Worm (Caenorhabditis elegans) whole organism, L2 larva: ENCODE data around the gene F47B8.13.

ENCODE experiments used
- C34F6.9 ChIP-seq: fragments of 150-350 bp; optimal IDR thresholded peaks from 2 replicates; lab custom pipeline; 2014; ENCODE audit warnings: missing biosample characterization, missing genetic modification characterization
- R02D3.7 ChIP-seq: fragments of 150-350 bp; optimal IDR thresholded peaks from 2 replicates; lab custom pipeline; 2014; ENCODE audit warnings: missing biosample characterization, missing genetic modification characterization
- Y55F3AM.14 ChIP-seq: fragments of 200-800 bp; sonication (Bioruptor generic); optimal IDR thresholded peaks from 2 replicates; lab custom pipeline; 2018; ENCODE audit warnings: mild to moderate bottlenecking, missing genetic modification characterization, missing compliant biosample characterization
- ZK546.5 ChIP-seq: sonication (generic microtip); optimal IDR thresholded peaks from 2 replicates; lab custom pipeline; 2017; ENCODE audit warnings: missing biosample characterization, missing genetic modification characterization
- alr-1 ChIP-seq: fragments of 150-350 bp; optimal IDR thresholded peaks from 2 replicates; lab custom pipeline; 2014; ENCODE audit warnings: missing biosample characterization, missing genetic modification characterization
- ama-1 ChIP-seq: fragments of 150-350 bp; optimal IDR thresholded peaks from 2 replicates; lab custom pipeline; 2018; ENCODE audit warnings: inconsistent platforms
- blmp-1 ChIP-seq: sonication (generic microtip); optimal IDR thresholded peaks from 2 replicates; lab custom pipeline; 2017; ENCODE audit warnings: missing genetic modification characterization, mild to moderate bottlenecking, missing compliant biosample characterization, antibody characterized with exemption, moderate library complexity; ENCODE audit not compliant: insufficient read depth
- ceh-82 ChIP-seq: fragments of 150-350 bp; optimal IDR thresholded peaks from 2 replicates; lab custom pipeline; 2014; ENCODE audit warnings: missing biosample characterization, missing genetic modification characterization
- dmd-4 ChIP-seq: sonication (generic microtip); optimal IDR thresholded peaks from 2 replicates; lab custom pipeline; 2017; ENCODE audit warnings: missing biosample characterization, missing genetic modification characterization
- egl-27 ChIP-seq: sonication (generic microtip); optimal IDR thresholded peaks from 3 replicates; lab custom pipeline; 2017; ENCODE audit warnings: missing biosample characterization, missing genetic modification reagents, missing genetic modification characterization
- elt-1 ChIP-seq: fragments of 150-350 bp; optimal IDR thresholded peaks from 2 replicates; lab custom pipeline; 2014; ENCODE audit warnings: missing biosample characterization, missing genetic modification characterization
- fos-1 ChIP-seq: fragments of 150-350 bp; optimal IDR thresholded peaks from 2 replicates; lab custom pipeline; 2014; ENCODE audit warnings: missing biosample characterization, missing genetic modification characterization
- gmeb-1 ChIP-seq: fragments of 150-350 bp; optimal IDR thresholded peaks from 2 replicates; lab custom pipeline; 2014; ENCODE audit warnings: missing biosample characterization, missing genetic modification characterization
- lin-11 ChIP-seq: fragments of 150-350 bp; sonication (generic microtip); optimal IDR thresholded peaks from 2 replicates; lab custom pipeline; 2014; ENCODE audit warnings: missing biosample characterization, missing genetic modification characterization, inconsistent platforms, mixed read lengths
- lin-13 ChIP-seq: fragments of 150-350 bp; optimal IDR thresholded peaks from 2 replicates; lab custom pipeline; 2014; ENCODE audit warnings: missing biosample characterization, missing genetic modification reagents, missing genetic modification characterization
- lin-39 ChIP-seq: fragments of 150-350 bp; optimal IDR thresholded peaks from 2 replicates; lab custom pipeline; 2014; ENCODE audit warnings: missing biosample characterization, missing genetic modification reagents, missing genetic modification characterization
- lsy-2 ChIP-seq, 2 experiments: fragments of 150-350 bp in 1 of 2; sonication (generic microtip) in 1 of 2; optimal IDR thresholded peaks; 2 replicates each; lab custom pipeline; 2014 to 2017; ENCODE audit warnings: missing biosample characterization in 2 of 2, missing genetic modification characterization in 2 of 2
- mab-5 ChIP-seq: fragments of 150-350 bp; optimal IDR thresholded peaks from 2 replicates; lab custom pipeline; 2014; ENCODE audit warnings: missing biosample characterization, missing genetic modification characterization
- mbf-1 ChIP-seq: sonication (generic microtip); optimal IDR thresholded peaks from 2 replicates; lab custom pipeline; 2017; ENCODE audit warnings: missing biosample characterization, missing genetic modification characterization
- nhr-10 ChIP-seq: sonication (generic microtip); optimal IDR thresholded peaks from 2 replicates; lab custom pipeline; 2017; ENCODE audit warnings: missing biosample characterization, missing genetic modification characterization
- nhr-11 ChIP-seq: fragments of 150-350 bp; optimal IDR thresholded peaks from 2 replicates; lab custom pipeline; 2014; ENCODE audit warnings: missing biosample characterization, missing genetic modification characterization
- nhr-129 ChIP-seq: fragments of 150-350 bp; optimal IDR thresholded peaks from 2 replicates; lab custom pipeline; 2014; ENCODE audit warnings: missing biosample characterization, missing genetic modification characterization
- nhr-21 ChIP-seq: fragments of 150-350 bp; optimal IDR thresholded peaks from 2 replicates; lab custom pipeline; 2014; ENCODE audit warnings: missing biosample characterization, missing genetic modification characterization
- nhr-23 ChIP-seq: fragments of 150-350 bp; optimal IDR thresholded peaks from 2 replicates; lab custom pipeline; 2014; ENCODE audit warnings: missing biosample characterization, missing genetic modification reagents, missing genetic modification characterization
- nhr-237 ChIP-seq: fragments of 150-350 bp; optimal IDR thresholded peaks from 2 replicates; lab custom pipeline; 2014; ENCODE audit warnings: missing biosample characterization, missing genetic modification characterization
- nhr-25 ChIP-seq: fragments of 150-350 bp; sonication (generic microtip); optimal IDR thresholded peaks from 3 replicates; lab custom pipeline; 2014; ENCODE audit warnings: missing biosample characterization, missing genetic modification characterization
- nhr-6 ChIP-seq: fragments of 150-350 bp; optimal IDR thresholded peaks from 2 replicates; lab custom pipeline; 2014; ENCODE audit warnings: missing biosample characterization, missing genetic modification characterization
- nhr-77 ChIP-seq: fragments of 150-350 bp; optimal IDR thresholded peaks from 2 replicates; lab custom pipeline; 2014; ENCODE audit warnings: missing biosample characterization, missing genetic modification characterization
- sem-4 ChIP-seq: fragments of 150-350 bp; optimal IDR thresholded peaks from 2 replicates; lab custom pipeline; 2014; ENCODE audit warnings: missing biosample characterization, missing genetic modification reagents, missing genetic modification characterization
- skn-1 ChIP-seq: sonication (generic microtip); optimal IDR thresholded peaks from 2 replicates; lab custom pipeline; 2017; ENCODE audit warnings: missing biosample characterization, missing genetic modification characterization
- sma-3 ChIP-seq: sonication (generic microtip); optimal IDR thresholded peaks from 2 replicates; lab custom pipeline; 2016; ENCODE audit warnings: missing genetic modification reagents, missing genetic modification characterization, missing compliant biosample characterization
- sma-9 ChIP-seq, 2 experiments: fragments of 150-350 bp in 1 of 2; sonication (generic microtip) in 1 of 2; optimal IDR thresholded peaks; 2 replicates each; lab custom pipeline; 2014 to 2016; ENCODE audit warnings: missing genetic modification characterization in 2 of 2, mild to moderate bottlenecking in 1 of 2, missing biosample characterization in 1 of 2, missing compliant biosample characterization in 1 of 2, missing genetic modification reagents in 1 of 2, moderate library complexity in 1 of 2
- snpc-4 ChIP-seq: fragments of 150-350 bp; optimal IDR thresholded peaks from 2 replicates; lab custom pipeline; 2014; ENCODE audit warnings: missing biosample characterization, missing genetic modification characterization
- unc-39 ChIP-seq: fragments of 150-350 bp; optimal IDR thresholded peaks from 2 replicates; lab custom pipeline; 2014; ENCODE audit warnings: missing biosample characterization, missing genetic modification characterization
- unc-55 ChIP-seq: fragments of 150-350 bp; sonication (generic microtip); optimal IDR thresholded peaks from 3 replicates; lab custom pipeline; 2014; ENCODE audit warnings: missing biosample characterization, missing genetic modification reagents, missing genetic modification characterization
- zag-1 ChIP-seq: fragments of 150-350 bp; optimal IDR thresholded peaks from 2 replicates; lab custom pipeline; 2014; ENCODE audit warnings: missing biosample characterization, missing genetic modification characterization
- ztf-1 ChIP-seq: fragments of 200-800 bp; sonication (Bioruptor generic); conservative IDR thresholded peaks from 2 replicates; pipeline ENCODE4 v1.3.6; 2022; ENCODE audit warnings: missing genetic modification characterization, missing compliant biosample characterization
- ztf-11 ChIP-seq: sonication (generic microtip); optimal IDR thresholded peaks from 2 replicates; lab custom pipeline; 2017; ENCODE audit warnings: missing biosample characterization, missing genetic modification characterization
- ztf-4 ChIP-seq: fragments of 150-350 bp; optimal IDR thresholded peaks from 2 replicates; lab custom pipeline; 2014; ENCODE audit warnings: missing biosample characterization, missing genetic modification characterization

The F47B8.13 gene

ce11 chrV:14290636-14291035, 28.9 kb downstream of the F47B8.13 start, which contains the start of gene F14D7.18:
TSS of gene F14D7.18 (minus strand) at chrV:14290736.
- TF ChIP-seq fos-1 (tag; lab: Kevin White, UChicago): no peak
- no peak for TF ChIP-seq alr-1 (tag; lab: Kevin White, UChicago)
- TF ChIP-seq mbf-1 (tag; lab: Kevin White, UChicago): no peak
- TF ChIP-seq gmeb-1 (tag; lab: Kevin White, UChicago): no peak
- no peak for TF ChIP-seq elt-1 (tag; lab: Kevin White, UChicago)
- no peak for TF ChIP-seq lsy-2 (tag; optimal IDR thresholded peaks at IDR 0.05; lab: Kevin White, UChicago)
- no peak for TF ChIP-seq mab-5 (tag; lab: Kevin White, UChicago)
- no peak for TF ChIP-seq Y55F3AM.14
- no peak for TF ChIP-seq nhr-237 (tag; lab: Kevin White, UChicago)
- TF ChIP-seq ZK546.5: no peak
- TF ChIP-seq unc-55 (GFP tag; lab: Kevin White, UChicago): no peak
- no peak for TF ChIP-seq egl-27 (tag; lab: Kevin White, UChicago)
- no peak for TF ChIP-seq sma-9 (GFP tag; optimal IDR thresholded peaks at IDR 0.05; lab: Kevin White, UChicago)
- TF ChIP-seq sma-9 (tag; optimal IDR thresholded peaks at IDR 0.05; lab: Kevin White, UChicago): no peak
- TF ChIP-seq R02D3.7: no peak
- no peak for TF ChIP-seq nhr-77
- no peak for TF ChIP-seq ama-1 (lab: Kevin White, UChicago)
- no peak for TF ChIP-seq nhr-11 (tag; lab: Kevin White, UChicago)
- no peak for TF ChIP-seq nhr-6

- TF ChIP-seq sma-9 (GFP tag; optimal IDR thresholded peaks at IDR 0.05; lab: Kevin White, UChicago): no peak
- no peak for TF ChIP-seq sma-9 (tag; optimal IDR thresholded peaks at IDR 0.05; lab: Kevin White, UChicago)
- no peak for TF ChIP-seq nhr-129
- no peak for TF ChIP-seq skn-1 (tag; lab: Kevin White, UChicago)
- TF ChIP-seq C34F6.9: no peak
- TF ChIP-seq lin-13 (GFP tag; lab: Kevin White, UChicago): no peak
- no peak for TF ChIP-seq lsy-2 (tag; optimal IDR thresholded peaks at IDR 0.05; lab: Kevin White, UChicago)
- TF ChIP-seq dmd-4 (tag; lab: Kevin White, UChicago): no peak
- no peak for TF ChIP-seq ama-1 (lab: Kevin White, UChicago)
- TF ChIP-seq nhr-77: no peak
- no peak for TF ChIP-seq unc-55 (GFP tag; lab: Kevin White, UChicago)
Observed at ce11 chrV:14289363-14289762, 30.2 kb downstream of the F47B8.13 start, which contains the start of gene F14D7.1. TSS of gene F14D7.1 (minus strand) at chrV:14289463.

DNA sequence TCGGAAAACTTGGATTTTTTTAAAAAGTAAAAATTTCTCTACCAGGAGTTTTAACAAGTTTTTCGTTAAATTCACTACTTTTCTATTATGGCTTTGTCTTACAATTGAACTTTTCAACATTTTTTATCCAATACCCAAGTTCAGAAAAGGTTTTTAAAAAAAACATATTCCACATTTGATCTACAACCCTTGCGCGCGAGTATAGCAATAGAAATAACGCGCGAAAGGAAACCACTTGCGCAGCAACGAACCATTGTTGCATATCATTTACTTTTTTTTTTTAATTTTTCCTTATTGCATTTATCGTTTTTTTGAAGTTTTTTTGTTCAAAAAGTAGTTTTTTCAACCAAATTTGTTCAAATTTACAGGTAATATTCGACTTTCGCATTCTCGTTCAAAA, 33.7 kb downstream of the F47B8.13 start, which contains the start of gene F40G12.11:
TSS of gene F40G12.11 (plus strand) at position 369 of the 400 bp plus-strand sequence.
- TF ChIP-seq lin-11 (no peak), fos-1 (tag; lab: Kevin White, UChicago) (no peak)

DNA sequence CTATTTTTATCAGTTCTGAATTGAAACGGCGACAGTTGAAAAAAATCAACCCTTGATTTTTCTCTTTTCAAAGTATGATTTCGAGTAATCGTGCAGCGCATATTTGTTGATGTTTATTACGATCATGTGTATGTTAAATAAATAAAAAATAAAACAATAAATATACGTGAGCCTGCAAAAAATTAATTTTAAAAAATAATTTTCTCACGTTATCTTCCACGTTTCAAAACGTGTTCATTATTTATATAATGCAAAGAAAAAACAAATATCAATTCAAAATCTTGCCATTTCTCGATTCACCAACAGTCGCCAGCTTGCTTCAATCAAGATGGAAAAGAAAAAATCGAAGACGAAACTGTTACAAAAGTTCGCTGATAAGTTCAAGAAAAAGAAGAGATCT, 36.3 kb downstream of the F47B8.13 start, which contains the start of gene F40G12.10:
TSS of gene F40G12.10 (plus strand) at position 301 of the 400 bp plus-strand sequence.
- TF ChIP-seq fos-1 (tag; lab: Kevin White, UChicago): no peak
- no peak for TF ChIP-seq nhr-23 (tag; lab: Kevin White, UChicago)
- no peak for TF ChIP-seq nhr-21
- no peak for TF ChIP-seq lin-11
- TF ChIP-seq sma-9 (GFP tag; optimal IDR thresholded peaks at IDR 0.05; lab: Kevin White, UChicago): no peak
- TF ChIP-seq sma-9 (tag; optimal IDR thresholded peaks at IDR 0.05; lab: Kevin White, UChicago): no peak
- no peak for TF ChIP-seq ztf-1 (GFP tag; lab: Robert Waterston, UW)
- TF ChIP-seq, all 48 proteins: peak for 0

DNA sequence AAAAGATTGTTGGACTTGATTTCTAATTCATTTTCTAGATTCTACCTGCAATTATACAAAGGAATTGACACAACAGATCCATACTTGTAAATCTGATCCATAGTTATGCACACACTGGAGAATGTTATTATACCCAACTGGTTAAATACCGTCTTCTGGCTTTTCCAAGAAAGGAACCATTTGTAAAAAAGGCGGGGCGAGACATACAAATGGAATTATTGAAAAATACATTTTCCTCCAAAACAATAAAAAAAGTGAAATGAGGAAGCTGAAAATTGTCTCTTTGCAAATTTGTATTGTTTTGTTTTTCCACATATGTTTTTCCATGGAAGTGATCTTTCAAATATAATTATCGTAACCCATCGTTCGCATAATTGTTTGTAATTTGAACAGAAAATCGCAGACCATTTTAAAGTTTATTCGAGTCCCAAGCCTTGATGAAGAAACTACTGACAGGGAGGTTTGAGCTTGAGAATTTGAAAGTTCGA, 37.3 kb downstream of the F47B8.13 start, which contains the start of the genes srt-74 and F40G12.9:
TSS of gene srt-74 (minus strand) at position 101 of the 488 bp plus-strand sequence.
TSS of gene F40G12.9 (plus strand) at position 438 of the 488 bp plus-strand sequence.
- TF ChIP-seq unc-39 (tag; lab: Kevin White, UChicago) (no peak), nhr-25 (no peak), lsy-2 (tag; optimal IDR thresholded peaks at IDR 0.05; lab: Kevin White, UChicago) (no peak), ztf-4 (tag; lab: Kevin White, UChicago) (no peak), nhr-129 (no peak), ztf-11 (tag; lab: Kevin White, UChicago) (no peak), nhr-10 (tag; lab: Kevin White, UChicago) (no peak), sma-3 (no peak), blmp-1 (no peak), ceh-82 (tag; lab: Kevin White, UChicago) (no peak), lin-39 (tag; lab: Kevin White, UChicago) (no peak), alr-1 (tag; lab: Kevin White, UChicago) (no peak), snpc-4 (tag; lab: Kevin White, UChicago) (no peak), dmd-4 (tag; lab: Kevin White, UChicago) (no peak), C34F6.9 (no peak), zag-1 (tag; lab: Kevin White, UChicago) (no peak), sem-4 (tag; lab: Kevin White, UChicago) (no peak), mab-5 (tag; lab: Kevin White, UChicago) (no peak)
